Worm (Caenorhabditis elegans) whole organism, early embryonic: ENCODE measurements around the gene F15D4.6.

Source experiments
- B0310.2 ChIP-seq: sonication (generic microtip); optimal IDR thresholded peaks from 2 replicates; lab custom pipeline; 2016; ENCODE audit warnings: mild to moderate bottlenecking, missing genetic modification characterization, missing compliant biosample characterization
- F13C5.2 ChIP-seq: sonication (generic microtip); optimal IDR thresholded peaks from 2 replicates; lab custom pipeline; 2017; ENCODE audit warnings: mild to moderate bottlenecking, missing genetic modification characterization, inconsistent platforms, missing compliant biosample characterization
- aly-1 ChIP-seq: sonication (generic microtip); optimal IDR thresholded peaks from 2 replicates; lab custom pipeline; 2016; ENCODE audit warnings: missing genetic modification characterization, missing compliant biosample characterization
- ama-1 ChIP-seq: fragments of 150-350 bp; optimal IDR thresholded peaks from 2 replicates; lab custom pipeline; 2014
- ceh-13 ChIP-seq: fragments of 200-800 bp; sonication (Bioruptor generic); optimal IDR thresholded peaks from 2 replicates; lab custom pipeline; 2018; ENCODE audit warnings: mild to moderate bottlenecking, missing genetic modification characterization, missing compliant biosample characterization
- ceh-36 ChIP-seq: sonication (generic microtip); optimal IDR thresholded peaks from 2 replicates; lab custom pipeline; 2016; ENCODE audit warnings: missing genetic modification characterization, inconsistent platforms, missing compliant biosample characterization
- ets-7 ChIP-seq: sonication (generic microtip); optimal IDR thresholded peaks from 2 replicates; lab custom pipeline; 2016; ENCODE audit warnings: missing genotype, missing genetic modification characterization, missing compliant biosample characterization
- flt-1 ChIP-seq: fragments of 200-800 bp; sonication (Bioruptor generic); IDR thresholded peaks from 2 replicates; pipeline ENCODE4 v1.3.6; 2022; ENCODE audit warnings: missing genetic modification characterization, missing compliant biosample characterization
- hmbx-1 ChIP-seq: sonication (generic microtip); optimal IDR thresholded peaks from 2 replicates; lab custom pipeline; 2016; ENCODE audit warnings: mild to moderate bottlenecking, missing genetic modification characterization, missing compliant biosample characterization
- hmg-4 ChIP-seq: fragments of 200-800 bp; sonication (Bioruptor generic); optimal IDR thresholded peaks from 2 replicates; lab custom pipeline; 2018; ENCODE audit warnings: mild to moderate bottlenecking, missing genetic modification characterization, missing compliant biosample characterization
- hnd-1 ChIP-seq: sonication (generic microtip); optimal IDR thresholded peaks from 2 replicates; lab custom pipeline; 2016; ENCODE audit warnings: missing genetic modification characterization, missing compliant biosample characterization
- pes-1 ChIP-seq: fragments of 200-800 bp; sonication (Bioruptor generic); IDR thresholded peaks from 2 replicates; pipeline ENCODE4 v1.3.6; 2022; ENCODE audit warnings: missing genetic modification reagents, missing genetic modification characterization, missing compliant biosample characterization
- scrt-1 ChIP-seq: fragments of 200-800 bp; sonication (Bioruptor generic); IDR thresholded peaks from 2 replicates; pipeline ENCODE4 v1.3.6; 2022; ENCODE audit warnings: missing genetic modification characterization, missing compliant biosample characterization
- sea-1 ChIP-seq: fragments of 200-800 bp; sonication (Bioruptor generic); conservative IDR thresholded peaks from 2 replicates; pipeline ENCODE4 v1.3.6; 2022; ENCODE audit warnings: missing genetic modification characterization, missing compliant biosample characterization
- tbx-11 ChIP-seq: fragments of 200-800 bp; sonication (Bioruptor generic); IDR thresholded peaks from 2 replicates; pipeline ENCODE4 v1.3.6; 2022; ENCODE audit warnings: missing genetic modification characterization, missing compliant biosample characterization
- tbx-37 ChIP-seq: fragments of 200-800 bp; sonication (Bioruptor generic); conservative IDR thresholded peaks from 2 replicates; pipeline ENCODE4 v1.3.6; 2022; ENCODE audit warnings: missing genetic modification reagents, missing genetic modification characterization, missing compliant biosample characterization
- tra-4 ChIP-seq: sonication (generic microtip); optimal IDR thresholded peaks from 2 replicates; lab custom pipeline; 2017; ENCODE audit warnings: missing genetic modification characterization, missing compliant biosample characterization

Gene F15D4.6

DNA sequence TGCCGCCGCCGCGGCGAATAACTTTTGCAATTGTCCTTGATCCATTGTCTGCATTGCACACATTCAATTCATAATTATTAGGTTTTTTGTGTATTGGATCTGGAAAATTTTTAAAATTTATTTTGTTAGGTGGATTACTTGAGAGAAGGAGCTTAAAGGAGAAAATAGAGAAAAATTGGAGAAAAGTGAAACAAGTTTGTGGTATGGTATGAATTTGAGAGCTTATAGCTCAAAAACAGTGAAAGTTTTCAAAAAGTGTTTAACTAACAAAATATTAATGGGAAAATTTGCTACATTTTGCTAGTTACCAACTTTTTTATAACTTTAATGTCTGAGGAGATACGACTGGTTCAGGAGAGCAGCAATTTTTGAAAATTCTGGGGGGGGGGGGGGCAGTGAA, 36.7 kb downstream of the F15D4.6 start, which contains the start of gene ztf-22:
TSS of gene ztf-22 (minus strand) at position 101 of the 400 bp plus-strand sequence.
- TF ChIP-seq hnd-1 (tag; lab: Kevin White, UChicago) (no peak), sea-1 (GFP tag; lab: Robert Waterston, UW) (no peak), pes-1 (GFP tag; lab: Robert Waterston, UW) (no peak), tbx-11 (GFP tag; lab: Robert Waterston, UW) (no peak), ceh-13 (GFP tag; lab: Kevin White, UChicago) (no peak), B0310.2 (tag; lab: Kevin White, UChicago) (no peak), flt-1 (GFP tag; lab: Robert Waterston, UW) (no peak), hmg-4 (GFP tag; lab: Kevin White, UChicago) (no peak), scrt-1 (no peak), ama-1 (lab: Kevin White, UChicago) (no peak), tra-4 (tag; lab: Kevin White, UChicago) (no peak), ets-7 (tag; lab: Kevin White, UChicago) (no peak), ceh-36 (tag; lab: Kevin White, UChicago) (no peak)

DNA sequence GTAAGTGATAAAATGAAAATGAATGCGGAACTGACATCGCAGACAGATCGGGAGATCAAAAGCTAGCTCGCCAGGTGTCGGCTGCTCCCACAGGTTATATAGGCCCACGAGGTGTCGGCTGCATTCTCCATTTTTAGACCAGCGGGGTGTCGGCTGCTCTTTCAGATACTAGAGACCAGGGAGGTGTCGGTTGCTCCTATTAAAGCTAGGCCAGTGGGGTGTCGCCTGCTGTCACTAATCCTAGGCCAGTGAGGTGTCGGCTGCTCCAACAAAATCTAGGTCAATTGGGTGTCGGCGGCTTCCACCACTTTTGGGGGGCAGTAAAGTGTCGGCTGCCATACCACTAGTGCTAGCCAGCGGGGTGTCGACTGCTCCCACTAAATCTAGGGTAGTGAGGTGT, 40.9 kb downstream of the F15D4.6 start:
- TF ChIP-seq aly-1 (tag; lab: Kevin White, UChicago), result no peak
- TF ChIP-seq ceh-36 (tag; lab: Kevin White, UChicago), result no peak

ce11 chrII:13290518-13291286, 41.7 kb downstream of the F15D4.6 start:
- TF ChIP-seq ets-7 (tag; lab: Kevin White, UChicago) (no peak), aly-1 (tag; lab: Kevin White, UChicago) (no peak), tbx-11 (GFP tag; lab: Robert Waterston, UW) (no peak)

DNA sequence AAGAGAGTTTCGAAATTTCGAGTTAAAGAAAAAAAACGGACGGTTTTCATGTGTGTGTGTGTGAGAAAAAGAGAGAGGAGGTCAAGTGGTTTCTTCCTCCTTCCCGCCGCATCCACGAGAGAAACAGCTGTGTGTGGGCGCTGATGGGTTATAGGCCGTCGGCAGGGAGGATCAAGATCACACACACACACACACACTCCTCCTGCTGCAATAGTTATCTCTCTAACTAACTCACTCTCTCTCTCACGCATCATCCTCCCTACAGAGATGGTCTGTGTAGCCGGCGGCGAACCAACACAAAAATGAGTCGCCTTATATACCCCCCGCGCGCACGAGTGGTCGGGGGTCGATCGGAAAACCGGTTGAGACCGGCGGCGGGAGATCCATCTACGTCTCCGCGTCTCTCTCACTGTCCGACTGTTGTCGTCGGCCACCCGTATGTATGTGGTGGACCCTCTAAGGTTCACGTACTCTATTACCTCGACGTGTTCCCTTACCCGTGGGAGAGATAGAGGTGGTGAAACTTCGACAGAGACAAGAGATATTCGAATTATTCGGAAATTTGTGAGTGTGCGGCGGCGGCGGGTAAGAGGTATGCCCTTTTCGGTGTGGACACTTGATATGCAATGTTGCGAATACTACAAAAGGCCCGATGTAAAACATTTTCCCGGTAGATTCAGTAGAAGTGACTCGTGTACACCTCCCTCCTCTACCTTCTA, 42.6 kb downstream of the F15D4.6 start:
- TF ChIP-seq B0310.2 (tag; lab: Kevin White, UChicago), result no peak
- TF ChIP-seq tra-4 (tag; lab: Kevin White, UChicago), result no peak
- no peak for TF ChIP-seq scrt-1
- TF ChIP-seq tbx-11 (GFP tag; lab: Robert Waterston, UW), result no peak
- 0 out of 2 replicates have a peak, but pooled peaks have one; percentile 7 for TF ChIP-seq sea-1 (GFP tag; lab: Robert Waterston, UW)
- no peak for TF ChIP-seq tbx-37 (GFP tag; lab: Robert Waterston, UW)
- TF ChIP-seq hmg-4 (GFP tag; lab: Kevin White, UChicago), result peak; percentile 49
- no peak for TF ChIP-seq ceh-13 (GFP tag; lab: Kevin White, UChicago)
- TF ChIP-seq hnd-1 (tag; lab: Kevin White, UChicago), result no peak
- peak; percentile 37 for TF ChIP-seq F13C5.2 (tag; lab: Kevin White, UChicago)
- no peak for TF ChIP-seq flt-1 (GFP tag; lab: Robert Waterston, UW)
- TF ChIP-seq ama-1 (lab: Kevin White, UChicago), result peak; percentile 35
- peak; percentile 48 for TF ChIP-seq ets-7 (tag; lab: Kevin White, UChicago)
- no peak for TF ChIP-seq hmbx-1 (tag; lab: Kevin White, UChicago)
- TF ChIP-seq pes-1 (GFP tag; lab: Robert Waterston, UW), result no peak
- TF ChIP-seq aly-1 (tag; lab: Kevin White, UChicago), result peak; percentile 54
- no peak for TF ChIP-seq ceh-36 (tag; lab: Kevin White, UChicago)

ce11 chrII:13292913-13293312, 43.9 kb downstream of the F15D4.6 start:
- TF ChIP-seq scrt-1 (no peak), sea-1 (GFP tag; lab: Robert Waterston, UW) (no peak), F13C5.2 (tag; lab: Kevin White, UChicago) (no peak), flt-1 (GFP tag; lab: Robert Waterston, UW) (no peak), pes-1 (GFP tag; lab: Robert Waterston, UW) (no peak), hmbx-1 (tag; lab: Kevin White, UChicago) (no peak), ceh-13 (GFP tag; lab: Kevin White, UChicago) (no peak), tra-4 (tag; lab: Kevin White, UChicago) (no peak), B0310.2 (tag; lab: Kevin White, UChicago) (no peak), aly-1 (tag; lab: Kevin White, UChicago) (no peak), hmg-4 (GFP tag; lab: Kevin White, UChicago) (no peak)

DNA sequence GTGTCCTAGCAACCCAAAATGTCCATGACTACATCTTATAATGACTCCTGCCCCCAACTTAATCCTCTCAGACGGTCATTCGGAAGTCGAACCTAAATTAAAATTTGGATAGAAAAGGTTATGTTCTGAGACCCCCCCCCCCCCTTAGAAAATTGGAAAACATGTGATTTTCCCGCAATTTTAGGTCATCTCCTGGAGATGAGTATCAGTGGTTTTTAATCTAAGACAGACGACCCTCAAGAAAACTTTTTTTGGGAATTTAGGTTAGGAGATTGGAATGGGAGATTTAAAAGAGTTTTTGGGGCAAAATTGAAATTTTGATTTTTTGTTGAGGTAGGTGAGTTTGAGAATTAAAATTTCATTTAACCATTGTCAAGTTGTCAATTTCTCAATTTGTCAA, 44.5 kb downstream of the F15D4.6 start:
- TF ChIP-seq tra-4 (tag; lab: Kevin White, UChicago) (no peak), flt-1 (GFP tag; lab: Robert Waterston, UW) (no peak), ceh-36 (tag; lab: Kevin White, UChicago) (peak; percentile 7), aly-1 (tag; lab: Kevin White, UChicago) (no peak), ceh-13 (GFP tag; lab: Kevin White, UChicago) (no peak)

DNA sequence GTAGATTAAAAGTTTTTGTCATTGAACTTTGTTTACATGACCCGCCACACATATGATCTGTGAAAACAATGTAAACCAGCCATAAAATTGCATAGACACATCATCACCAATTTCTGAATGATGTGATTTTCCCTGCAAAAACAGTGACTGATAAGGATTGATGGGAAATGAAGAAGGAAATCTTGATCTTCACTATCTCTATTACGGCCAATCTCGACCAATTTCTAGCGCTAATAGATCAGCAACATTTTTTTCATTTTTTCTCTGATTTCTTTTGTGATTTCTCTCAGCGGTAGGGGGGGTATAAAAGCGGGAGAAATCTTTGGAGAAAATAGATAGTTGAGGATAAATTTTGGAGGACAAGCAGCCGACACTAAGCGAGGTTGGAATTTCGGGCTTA, 48.3 kb downstream of the F15D4.6 start:
- TF ChIP-seq hnd-1 (tag; lab: Kevin White, UChicago) (no peak), ama-1 (lab: Kevin White, UChicago) (no peak), tra-4 (tag; lab: Kevin White, UChicago) (no peak), ceh-13 (GFP tag; lab: Kevin White, UChicago) (no peak), ets-7 (tag; lab: Kevin White, UChicago) (no peak), hmbx-1 (tag; lab: Kevin White, UChicago) (no peak), scrt-1 (no peak), flt-1 (GFP tag; lab: Robert Waterston, UW) (no peak), pes-1 (GFP tag; lab: Robert Waterston, UW) (no peak), tbx-37 (GFP tag; lab: Robert Waterston, UW) (no peak), ceh-36 (tag; lab: Kevin White, UChicago) (no peak), hmg-4 (GFP tag; lab: Kevin White, UChicago) (no peak), aly-1 (tag; lab: Kevin White, UChicago) (no peak)
